Worm (Caenorhabditis elegans): Measurements from ENCODE around the gene sdc-1.

Gene sdc-1

ce11 chrX:16298173-16298572 lies 22.6 kb downstream of the sdc-1 start (continued):
- TF ChIP-seq ztf-25 (GFP tag; IDR thresholded peaks at IDR 0.05) (0 out of 2 replicates have a peak, but pooled peaks have one; percentile 59), Y79H2A.3 (GFP tag; conservative IDR thresholded peaks at IDR 0.05) (peak; percentile 58; the same call in 1 of the 2 replicates), rpc-1 (optimal IDR thresholded peaks at IDR 0.05) (peak; percentile 82), rpc-1 (tag; optimal IDR thresholded peaks at IDR 0.05) (peak; percentile 91), tbp1 (GFP tag; optimal IDR thresholded peaks at IDR 0.05) (peak; percentile 94), F37B4.10 (GFP tag; IDR thresholded peaks at IDR 0.05) (no peak), hsf-1 (GFP tag; IDR thresholded peaks at IDR 0.05) (no peak), C06A6.2 (GFP tag; conservative IDR thresholded peaks at IDR 0.05) (no peak), egl-44 (GFP tag; IDR thresholded peaks at IDR 0.05) (peak; percentile 73; the same call in 1 of the 2 replicates), cebp-2 (GFP tag; IDR thresholded peaks at IDR 0.05) (no peak), madf-3 (GFP tag; IDR thresholded peaks at IDR 0.05) (no peak), pbrm-1 (GFP tag; IDR thresholded peaks at IDR 0.05) (peak; percentile 67; the same call in 1 of the 2 replicates), fkh-3 (tag; optimal IDR thresholded peaks at IDR 0.05) (no peak), hmg-1.2 (GFP tag; IDR thresholded peaks at IDR 0.05) (peak; percentile 80), ceh-40 (GFP tag; IDR thresholded peaks at IDR 0.05) (peak; percentile 87; the same call in 1 of the 2 replicates), madf-10 (tag; optimal IDR thresholded peaks at IDR 0.05) (peak; percentile 75), ztf-6 (GFP tag; IDR thresholded peaks at IDR 0.05) (no peak), sdz-38 (tag; optimal IDR thresholded peaks at IDR 0.05) (no peak), snpc-1.3 (tag; optimal IDR thresholded peaks at IDR 0.05; ENCODE audit: insufficient read depth) (peak; percentile 59), somi-1 (GFP tag; optimal IDR thresholded peaks at IDR 0.05) (peak; percentile 13), mcd-1 (GFP tag; IDR thresholded peaks at IDR 0.05) (peak; percentile 49; the same call in 1 of the 2 replicates), ztf-3 (GFP tag; optimal IDR thresholded peaks at IDR 0.05) (no peak), gei-17 (GFP tag; optimal IDR thresholded peaks at IDR 0.05) (no peak), ceh-100 (GFP tag; IDR thresholded peaks at IDR 0.05) (no peak), zfh-2 (GFP tag; conservative IDR thresholded peaks at IDR 0.05) (no peak), dox-1 (GFP tag; IDR thresholded peaks at IDR 0.05) (peak; percentile 50; the same call in 1 of the 2 replicates), F39B2.1 (GFP tag; IDR thresholded peaks at IDR 0.05) (no peak), mel-28 (tag; optimal IDR thresholded peaks at IDR 0.05; ENCODE audit: borderline replicate concordance) (no peak), nhr-90 (tag; optimal IDR thresholded peaks at IDR 0.05) (peak; percentile 79), F52B5.7 (tag; optimal IDR thresholded peaks at IDR 0.05) (no peak), sptf-2 (GFP tag; optimal IDR thresholded peaks at IDR 0.05) (no peak), ceh-91 (GFP tag; IDR thresholded peaks at IDR 0.05) (no peak), snpc-1.1 (tag; optimal IDR thresholded peaks at IDR 0.05; ENCODE audit: insufficient read depth) (peak; percentile 72), madf-6 (GFP tag; IDR thresholded peaks at IDR 0.05) (no peak; the same call in 1 of the 2 replicates), Y53F4B.3 (GFP tag; IDR thresholded peaks at IDR 0.05) (no peak), hrde-1 (tag; optimal IDR thresholded peaks at IDR 0.05; ENCODE audit: borderline replicate concordance) (no peak), lag-1 (GFP tag; IDR thresholded peaks at IDR 0.05) (no peak), F10E7.11 (tag; optimal IDR thresholded peaks at IDR 0.05) (peak; percentile 7), ekl-4 (GFP tag; IDR thresholded peaks at IDR 0.05) (no peak), let-607 (tag; optimal IDR thresholded peaks at IDR 0.05) (peak in 1 of 2 experiments; percentile 41), unc-62 (GFP tag; optimal IDR thresholded peaks at IDR 0.05) (no peak), K11D2.4 (GFP tag; IDR thresholded peaks at IDR 0.05) (peak; percentile 56; the same call in 1 of the 2 replicates), tbx-9 (tag; optimal IDR thresholded peaks at IDR 0.05; ENCODE audit: borderline replicate concordance) (no peak), rcor-1 (GFP tag; IDR thresholded peaks at IDR 0.05) (peak; percentile 67), die-1 (tag; optimal IDR thresholded peaks at IDR 0.05) (peak; percentile 90), lsy-27 (tag; optimal IDR thresholded peaks at IDR 0.05; ENCODE audit: borderline replicate concordance, insufficient read depth) (no peak), Y95B8A.8 (GFP tag; IDR thresholded peaks at IDR 0.05) (no peak), ccch-3 (GFP tag; optimal IDR thresholded peaks at IDR 0.05) (no peak)
